Fruit fly (Drosophila melanogaster): ENCODE results near the gene CG7655.

The CG7655 gene

dm6 chr3R:17705899-17706831, 23.7 kb downstream of the CG7655 start (continued):
- no peak for TF ChIP-seq CG14965 (GFP tag; optimal IDR thresholded peaks at IDR 0.05; ENCODE audit: borderline replicate concordance)
- TF ChIP-seq hth (optimal IDR thresholded peaks at IDR 0.05) = no peak
- no peak for TF ChIP-seq hb (GFP tag; IDR thresholded peaks at IDR 0.05; ENCODE audit: partially characterized antibody)
- TF ChIP-seq ken (GFP tag; IDR thresholded peaks at IDR 0.05) = no peak
- TF ChIP-seq Gsc (GFP tag; IDR thresholded peaks at IDR 0.05) = no peak
- no peak for TF ChIP-seq sens-2 (GFP tag; IDR thresholded peaks at IDR 0.05)
- no peak for TF ChIP-seq H2.0 (GFP tag; IDR thresholded peaks at IDR 0.05)
- no peak for TF ChIP-seq CG9727 (GFP tag; optimal IDR thresholded peaks at IDR 0.05)
- TF ChIP-seq CG8944 (GFP tag; optimal IDR thresholded peaks at IDR 0.05) = no peak
- no peak for TF ChIP-seq CG14710 (tag; optimal IDR thresholded peaks at IDR 0.05)
- no peak for TF ChIP-seq pnt (GFP tag; optimal IDR thresholded peaks at IDR 0.05)
- no peak for TF ChIP-seq gcm2 (GFP tag; optimal IDR thresholded peaks at IDR 0.05)
- TF ChIP-seq gem (tag; optimal IDR thresholded peaks at IDR 0.05) = no peak
- peak; percentile 45 for TF ChIP-seq ERR (GFP tag; optimal IDR thresholded peaks at IDR 0.05)
- no peak for TF ChIP-seq otp (GFP tag; IDR thresholded peaks at IDR 0.05)
- peak; percentile 60 for TF ChIP-seq cg (GFP tag; optimal IDR thresholded peaks at IDR 0.05)
- no peak for TF ChIP-seq kni (GFP tag; optimal IDR thresholded peaks at IDR 0.05)
- TF ChIP-seq CG13287 (GFP tag; IDR thresholded peaks at IDR 0.05; ENCODE audit: partially characterized antibody) = no peak
- peak; percentile 55 for TF ChIP-seq twi (tag; optimal IDR thresholded peaks at IDR 0.05)
- TF ChIP-seq lola (GFP tag; optimal IDR thresholded peaks at IDR 0.05) = no peak
- no peak for TF ChIP-seq CG1832 (GFP tag; optimal IDR thresholded peaks at IDR 0.05)
- no peak for TF ChIP-seq Dip3 (GFP tag; optimal IDR thresholded peaks at IDR 0.05)
- no peak for TF ChIP-seq CG2116 (GFP tag; optimal IDR thresholded peaks at IDR 0.05)
- no peak for TF ChIP-seq eyg (GFP tag; optimal IDR thresholded peaks at IDR 0.05)
- TF ChIP-seq Dbx (GFP tag; IDR thresholded peaks at IDR 0.05) = no peak
- TF ChIP-seq pum (GFP tag; optimal IDR thresholded peaks at IDR 0.05) = no peak
- no peak for TF ChIP-seq bsh (GFP tag; optimal IDR thresholded peaks at IDR 0.05)
- peak; percentile 26 for TF ChIP-seq pros (GFP tag; optimal IDR thresholded peaks at IDR 0.05)
- TF ChIP-seq tx (GFP tag; optimal IDR thresholded peaks at IDR 0.05) = no peak
- peak; percentile 48; the same call in 1 of the 3 replicates for TF ChIP-seq z (GFP tag; IDR thresholded peaks at IDR 0.05)
- TF ChIP-seq CG7987 (GFP tag; optimal IDR thresholded peaks at IDR 0.05) = no peak
- no peak for TF ChIP-seq repo (GFP tag; optimal IDR thresholded peaks at IDR 0.05)
- TF ChIP-seq CG5245 (GFP tag; optimal IDR thresholded peaks at IDR 0.05) = no peak
- TF ChIP-seq CG16779 (GFP tag; IDR thresholded peaks at IDR 0.05) = no peak
- no peak for TF ChIP-seq CG1792 (GFP tag; optimal IDR thresholded peaks at IDR 0.05)
- TF ChIP-seq Optix (GFP tag; IDR thresholded peaks at IDR 0.05) = no peak
- TF ChIP-seq CG10431 (GFP tag; optimal IDR thresholded peaks at IDR 0.05) = peak; percentile 50
- peak; percentile 34 for TF ChIP-seq Deaf1 (tag; optimal IDR thresholded peaks at IDR 0.05)
- no peak for TF ChIP-seq CG13123 (GFP tag; optimal IDR thresholded peaks at IDR 0.05)
- TF ChIP-seq az2 (GFP tag; optimal IDR thresholded peaks at IDR 0.05) = no peak
- no peak for TF ChIP-seq usp (GFP tag; optimal IDR thresholded peaks at IDR 0.05)
- no peak for TF ChIP-seq CG3163 (GFP tag; optimal IDR thresholded peaks at IDR 0.05)
- no peak for TF ChIP-seq CG6272 (GFP tag; IDR thresholded peaks at IDR 0.05)
- no peak for TF ChIP-seq CG4328 (GFP tag; optimal IDR thresholded peaks at IDR 0.05)
- no peak for TF ChIP-seq fu2 (GFP tag; optimal IDR thresholded peaks at IDR 0.05)
- no peak for TF ChIP-seq salm (tag; optimal IDR thresholded peaks at IDR 0.05)
- no peak for TF ChIP-seq YL-1 (GFP tag; optimal IDR thresholded peaks at IDR 0.05)
- no peak for TF ChIP-seq Oaz (GFP tag; IDR thresholded peaks at IDR 0.05)
- no peak for TF ChIP-seq dmrt99B (tag; optimal IDR thresholded peaks at IDR 0.05)
- no peak for TF ChIP-seq eve (GFP tag; optimal IDR thresholded peaks at IDR 0.05)
